Worm (Caenorhabditis elegans): ENCODE data around the gene mfsd-12.

DNA sequence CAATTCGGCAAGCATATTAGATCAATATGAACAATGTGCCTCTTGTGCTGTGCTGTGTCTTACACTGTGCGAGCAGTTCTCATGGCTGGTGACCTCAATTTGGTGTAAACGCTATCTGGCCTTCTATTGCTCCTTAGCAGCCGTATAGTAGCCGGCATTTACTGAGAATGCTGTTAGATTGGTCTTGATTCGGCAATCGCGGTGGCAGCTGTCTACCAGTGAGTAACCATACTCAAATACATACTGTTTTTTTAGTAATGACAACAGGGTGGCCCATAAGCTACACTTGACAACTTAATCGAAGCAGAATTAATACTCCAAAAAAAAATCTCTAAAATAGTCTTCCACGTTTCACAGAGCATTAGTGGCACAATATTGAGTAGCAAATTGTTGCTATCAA is 20.8 kb upstream of the mfsd-12 start, which contains the start of gene C46C11.4:
- TF ChIP-seq elt-3 (tag; optimal IDR thresholded peaks at IDR 0.05) (no peak), nhr-77 (tag; optimal IDR thresholded peaks at IDR 0.05) (no peak), pha-4 (tag; optimal IDR thresholded peaks at IDR 0.05) (no peak)

Measured in whole organism, L3 larva.